Worm (Caenorhabditis elegans): ENCODE results near the gene C27D6.11.

Gene C27D6.11

DNA sequence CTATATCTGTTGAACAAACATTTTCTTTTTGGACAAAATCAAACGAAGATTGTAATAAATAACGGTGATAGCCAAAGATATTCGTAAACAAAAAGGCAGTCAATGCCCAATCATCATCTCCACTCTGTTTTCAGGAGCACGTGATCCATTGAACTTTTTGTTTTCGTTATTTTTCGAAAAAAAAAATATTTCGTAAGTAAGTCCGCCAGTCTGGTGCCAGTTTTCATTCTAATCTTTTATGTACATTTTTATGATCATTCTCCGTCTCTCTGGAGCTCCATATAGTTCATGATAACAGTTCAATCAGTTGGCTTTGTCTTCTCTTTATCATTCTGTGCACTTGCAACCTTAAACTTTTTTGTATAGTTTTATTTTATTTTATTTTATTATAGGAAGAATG, 41.9 kb upstream of the C27D6.11 start, which contains the start of gene ampd-1:
Gene ampd-1, plus strand, starts transcription at position 393 of the 400 bp plus-strand sequence.
- peak; percentile 47 for TF ChIP-seq nhr-80 (tag; optimal IDR thresholded peaks at IDR 0.05)
- TF ChIP-seq C17E4.6 (GFP tag; IDR thresholded peaks at IDR 0.05), result no peak
- TF ChIP-seq Y79H2A.3 (GFP tag; conservative IDR thresholded peaks at IDR 0.05), result no peak
- TF ChIP-seq B0019.2 (GFP tag; conservative IDR thresholded peaks at IDR 0.05), result no peak
- TF ChIP-seq Y67H2A.10 (GFP tag; conservative IDR thresholded peaks at IDR 0.05), result no peak
- no peak for TF ChIP-seq tlf-1 (GFP tag; optimal IDR thresholded peaks at IDR 0.05)
- TF ChIP-seq nhr-120 (GFP tag; IDR thresholded peaks at IDR 0.05), result no peak
- TF ChIP-seq B0261.1 (tag; optimal IDR thresholded peaks at IDR 0.05), result no peak
- TF ChIP-seq F37B4.10 (GFP tag; IDR thresholded peaks at IDR 0.05), result no peak
- no peak for TF ChIP-seq lin-26 (GFP tag; IDR thresholded peaks at IDR 0.05)
- TF ChIP-seq T07F8.4 (tag; optimal IDR thresholded peaks at IDR 0.05), result no peak
- TF ChIP-seq egl-44 (GFP tag; IDR thresholded peaks at IDR 0.05), result no peak
- TF ChIP-seq cebp-1 (GFP tag; IDR thresholded peaks at IDR 0.05), result peak; percentile 44; the same call in 1 of the 2 replicates
- peak; percentile 64 for TF ChIP-seq cebp-1 (tag; optimal IDR thresholded peaks at IDR 0.05)
- no peak for TF ChIP-seq F22D6.2 (tag; optimal IDR thresholded peaks at IDR 0.05)
- TF ChIP-seq hlh-12 (tag; optimal IDR thresholded peaks at IDR 0.05), result no peak

ce11 chrII:5201922-5202562, 41.0 kb upstream of the C27D6.11 start:
- TF ChIP-seq let-526 (GFP tag; IDR thresholded peaks at IDR 0.05), result no peak
- TF ChIP-seq ztf-26 (tag; optimal IDR thresholded peaks at IDR 0.05), result no peak
- TF ChIP-seq ztf-25 (GFP tag; IDR thresholded peaks at IDR 0.05), result no peak
- no peak for TF ChIP-seq K12H6.12 (tag; optimal IDR thresholded peaks at IDR 0.05)
- TF ChIP-seq akir-1 (GFP tag; optimal IDR thresholded peaks at IDR 0.05), result no peak
- TF ChIP-seq lin-54 (GFP tag; optimal IDR thresholded peaks at IDR 0.05), result no peak
- TF ChIP-seq fkh-3 (tag; optimal IDR thresholded peaks at IDR 0.05), result no peak
- TF ChIP-seq sdz-38 (tag; optimal IDR thresholded peaks at IDR 0.05), result no peak
- TF ChIP-seq K11D2.4 (GFP tag; IDR thresholded peaks at IDR 0.05), result no peak
- no peak for TF ChIP-seq hlh-12 (tag; optimal IDR thresholded peaks at IDR 0.05)
- peak; percentile 42 for TF ChIP-seq madf-10 (tag; optimal IDR thresholded peaks at IDR 0.05)
- no peak for TF ChIP-seq egrh-3 (GFP tag; IDR thresholded peaks at IDR 0.05)
- no peak for TF ChIP-seq ccch-3 (GFP tag; optimal IDR thresholded peaks at IDR 0.05)
- TF ChIP-seq mel-28 (tag; optimal IDR thresholded peaks at IDR 0.05; ENCODE audit: borderline replicate concordance), result no peak
- TF ChIP-seq F49E8.2 (tag; optimal IDR thresholded peaks at IDR 0.05; ENCODE audit: insufficient read depth), result no peak
- no peak for TF ChIP-seq pha-4 (tag; optimal IDR thresholded peaks at IDR 0.05)
- no peak for TF ChIP-seq F39B2.1 (GFP tag; IDR thresholded peaks at IDR 0.05)
- no peak for TF ChIP-seq egl-18 (GFP tag; IDR thresholded peaks at IDR 0.05)
- peak; percentile 39 for TF ChIP-seq ets-4 (GFP tag; optimal IDR thresholded peaks at IDR 0.05)
- peak; percentile 21 to 73 for TF ChIP-seq let-607 (tag; optimal IDR thresholded peaks at IDR 0.05)
- no peak for TF ChIP-seq rcor-1 (GFP tag; IDR thresholded peaks at IDR 0.05)
- no peak for TF ChIP-seq zfh-2 (GFP tag; conservative IDR thresholded peaks at IDR 0.05)
- no peak for TF ChIP-seq madf-6 (GFP tag; IDR thresholded peaks at IDR 0.05)
- peak; percentile 85 for TF ChIP-seq ztf-22 (GFP tag; optimal IDR thresholded peaks at IDR 0.05)
- TF ChIP-seq tbp1 (GFP tag; optimal IDR thresholded peaks at IDR 0.05), result peak; percentile 40
- no peak for TF ChIP-seq T07F8.4 (tag; optimal IDR thresholded peaks at IDR 0.05)
- TF ChIP-seq repo-1 (tag; optimal IDR thresholded peaks at IDR 0.05), result no peak
- no peak for TF ChIP-seq die-1 (tag; optimal IDR thresholded peaks at IDR 0.05)
- peak; percentile 84 for TF ChIP-seq atf-7 (tag; optimal IDR thresholded peaks at IDR 0.05)
- TF ChIP-seq zim-3 (tag; optimal IDR thresholded peaks at IDR 0.05), result no peak
- TF ChIP-seq mcd-1 (GFP tag; IDR thresholded peaks at IDR 0.05), result no peak
- TF ChIP-seq rpc-1 (optimal IDR thresholded peaks at IDR 0.05), result no peak
- TF ChIP-seq rpc-1 (tag; optimal IDR thresholded peaks at IDR 0.05), result no peak
- TF ChIP-seq aptf-3 (GFP tag; IDR thresholded peaks at IDR 0.05), result no peak
- no peak for TF ChIP-seq nfya-1 (tag; optimal IDR thresholded peaks at IDR 0.05; ENCODE audit: borderline replicate concordance, insufficient read depth)
